Worm (Caenorhabditis elegans): ENCODE results near the gene T14G8.2.

T14G8.2 gene

DNA sequence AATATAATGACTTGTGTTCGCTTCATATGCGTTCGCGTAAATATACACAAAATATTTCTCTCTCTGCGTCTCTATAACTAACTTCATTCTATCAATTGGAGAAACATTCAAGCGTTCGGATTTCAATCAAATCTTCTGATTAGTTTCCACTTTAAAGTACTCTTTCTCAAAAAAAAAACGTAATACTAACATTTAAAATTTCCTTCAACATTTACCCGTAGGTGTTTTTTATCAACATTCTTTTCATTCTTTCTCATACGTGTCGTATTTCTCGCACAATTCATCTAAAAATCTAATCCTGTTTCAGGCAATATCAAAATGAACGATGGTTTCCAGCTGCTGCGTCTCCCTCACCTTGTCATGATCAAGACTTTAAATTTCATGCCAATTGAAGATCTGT, at the start of gene T14G8.2:
Gene T14G8.2 (plus strand): TSS at position 301 of the 400 bp plus-strand sequence.
- TF ChIP-seq ceh-19 (GFP tag; optimal IDR thresholded peaks at IDR 0.05) (no peak), ceh-2 (tag; optimal IDR thresholded peaks at IDR 0.05) (no peak), gmeb-2 (tag; optimal IDR thresholded peaks at IDR 0.05) (no peak), pag-3 (tag; optimal IDR thresholded peaks at IDR 0.05; ENCODE audit: borderline replicate concordance) (no peak), ama-1 (optimal IDR thresholded peaks at IDR 0.05) (no peak), hlh-15 (tag; optimal IDR thresholded peaks at IDR 0.05) (no peak), hlh-6 (tag; optimal IDR thresholded peaks at IDR 0.05) (no peak), ceh-48 (tag; optimal IDR thresholded peaks at IDR 0.05) (no peak), pax-1 (tag; optimal IDR thresholded peaks at IDR 0.05) (no peak), sdc-2 (tag; optimal IDR thresholded peaks at IDR 0.05) (no peak), fax-1 (tag; optimal IDR thresholded peaks at IDR 0.05) (no peak), tbx-7 (tag; optimal IDR thresholded peaks at IDR 0.05) (no peak), nhr-11 (tag; optimal IDR thresholded peaks at IDR 0.05) (no peak), lim-6 (tag; optimal IDR thresholded peaks at IDR 0.05) (no peak), unc-55 (GFP tag; optimal IDR thresholded peaks at IDR 0.05) (no peak), C38D4.7 (GFP tag; optimal IDR thresholded peaks at IDR 0.05) (no peak)

DNA sequence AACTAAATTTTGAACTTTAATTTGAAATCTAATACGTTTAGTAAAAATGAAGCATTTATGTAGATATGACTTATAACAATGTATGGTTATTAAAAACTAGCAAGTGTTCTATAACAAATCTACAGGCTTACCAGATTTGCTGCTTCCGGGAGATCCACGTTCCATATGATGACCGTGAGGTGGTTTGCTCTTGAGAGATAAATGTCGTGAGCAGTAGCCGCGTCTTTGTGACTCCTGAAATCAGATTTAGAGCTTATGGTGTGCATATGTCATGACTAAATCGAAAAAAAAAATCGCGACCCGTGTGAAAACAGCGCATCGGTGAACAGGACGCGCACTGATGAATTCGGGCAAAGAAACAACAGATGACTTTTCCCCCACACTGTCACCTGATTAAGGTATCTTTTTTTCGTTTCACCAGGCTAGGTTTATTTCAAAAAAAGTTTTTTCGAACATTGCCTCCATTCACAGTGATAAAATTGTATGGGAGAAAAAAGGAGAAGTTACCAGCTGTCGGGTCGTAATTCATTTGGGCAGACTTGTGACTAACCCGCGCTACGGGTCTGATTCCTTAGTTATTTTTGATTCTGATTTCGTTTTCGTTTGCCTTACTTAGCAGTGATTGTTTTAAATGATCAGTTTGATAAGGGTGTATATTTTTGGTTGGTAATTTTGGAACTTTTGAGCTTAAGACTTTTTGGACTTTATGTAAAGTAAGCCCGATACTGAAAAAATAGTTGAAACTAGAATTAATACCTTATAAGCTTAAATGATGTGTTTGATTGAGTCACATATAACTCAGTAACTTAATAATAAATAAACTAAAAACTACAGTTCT, 49.5 kb upstream of the T14G8.2 start, which contains the start of gene nhr-27:
Gene nhr-27 (minus strand): TSS at position 234 of the 838 bp plus-strand sequence.
- no peak for TF ChIP-seq pqm-1 (tag; optimal IDR thresholded peaks at IDR 0.05)
- no peak for TF ChIP-seq fax-1 (tag; optimal IDR thresholded peaks at IDR 0.05)
- TF ChIP-seq zip-5 (tag; optimal IDR thresholded peaks at IDR 0.05), result no peak
- TF ChIP-seq nhr-232 (tag; optimal IDR thresholded peaks at IDR 0.05), result no peak
- no peak for TF ChIP-seq ceh-45 (GFP tag; IDR thresholded peaks at IDR 0.05)
- TF ChIP-seq tbx-2 (tag; optimal IDR thresholded peaks at IDR 0.05), result no peak
- no peak for TF ChIP-seq ceh-31 (tag; optimal IDR thresholded peaks at IDR 0.05)
- TF ChIP-seq ceh-14 (tag; optimal IDR thresholded peaks at IDR 0.05), result no peak
- no peak for TF ChIP-seq hlh-13 (GFP tag; optimal IDR thresholded peaks at IDR 0.05)
- TF ChIP-seq pha-4 (tag; optimal IDR thresholded peaks at IDR 0.05), result no peak

DNA sequence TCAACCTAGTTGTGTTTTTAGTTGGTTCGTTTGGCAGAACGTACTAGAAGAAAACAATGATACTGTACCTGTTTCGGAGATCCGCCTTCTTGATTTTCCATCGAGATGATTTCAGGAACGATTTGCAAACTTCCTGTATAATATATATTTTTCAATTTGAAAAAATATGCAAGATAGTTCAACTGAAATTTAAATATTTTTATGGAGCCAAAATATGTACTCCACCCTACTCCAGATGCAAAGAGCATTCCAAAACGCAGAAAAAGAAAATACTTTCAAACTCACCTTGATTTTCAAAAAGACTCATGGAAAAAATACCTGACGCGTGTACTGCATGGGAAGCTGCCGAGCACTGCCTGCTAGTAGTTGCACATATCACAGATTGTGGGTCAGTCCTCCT, 44.3 kb upstream of the T14G8.2 start, which contains the start of gene gei-3:
Gene gei-3 (minus strand): TSS at position 101 of the 400 bp plus-strand sequence.
- TF ChIP-seq nfya-1 (tag; optimal IDR thresholded peaks at IDR 0.05) (no peak), sox-2 (GFP tag; IDR thresholded peaks at IDR 0.05) (no peak), ceh-45 (GFP tag; IDR thresholded peaks at IDR 0.05) (no peak), K02D7.2 (tag; optimal IDR thresholded peaks at IDR 0.05) (no peak), pag-3 (tag; optimal IDR thresholded peaks at IDR 0.05; ENCODE audit: borderline replicate concordance) (no peak), ahr-1 (tag; optimal IDR thresholded peaks at IDR 0.05) (no peak), pax-1 (tag; optimal IDR thresholded peaks at IDR 0.05) (no peak), rnt-1 (tag; optimal IDR thresholded peaks at IDR 0.05) (no peak), hlh-30 (tag; optimal IDR thresholded peaks at IDR 0.05; ENCODE audit: insufficient read depth) (no peak), unc-86 (tag; optimal IDR thresholded peaks at IDR 0.05) (no peak), fax-1 (tag; optimal IDR thresholded peaks at IDR 0.05) (no peak)

DNA sequence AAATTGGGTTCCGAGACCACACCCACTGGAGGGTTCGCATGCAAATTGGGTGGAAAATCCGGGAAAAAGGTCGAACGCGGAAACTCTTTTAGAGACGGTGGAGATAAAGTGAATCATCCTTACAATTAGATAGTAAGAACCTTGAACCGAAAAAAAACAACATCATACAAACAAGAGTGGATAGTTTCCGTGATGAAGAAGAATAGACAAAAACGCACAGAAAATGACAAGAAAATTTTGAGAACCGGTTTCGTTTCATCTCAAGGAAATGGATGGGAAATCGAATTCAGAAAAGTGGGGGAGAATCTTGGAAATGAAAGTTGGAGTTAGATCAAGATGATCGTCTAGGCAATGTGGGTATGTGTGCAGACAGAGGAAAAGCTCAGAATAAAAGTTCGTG, 42.4 kb upstream of the T14G8.2 start:
- TF ChIP-seq pat-9 (tag; optimal IDR thresholded peaks at IDR 0.05), result no peak

DNA sequence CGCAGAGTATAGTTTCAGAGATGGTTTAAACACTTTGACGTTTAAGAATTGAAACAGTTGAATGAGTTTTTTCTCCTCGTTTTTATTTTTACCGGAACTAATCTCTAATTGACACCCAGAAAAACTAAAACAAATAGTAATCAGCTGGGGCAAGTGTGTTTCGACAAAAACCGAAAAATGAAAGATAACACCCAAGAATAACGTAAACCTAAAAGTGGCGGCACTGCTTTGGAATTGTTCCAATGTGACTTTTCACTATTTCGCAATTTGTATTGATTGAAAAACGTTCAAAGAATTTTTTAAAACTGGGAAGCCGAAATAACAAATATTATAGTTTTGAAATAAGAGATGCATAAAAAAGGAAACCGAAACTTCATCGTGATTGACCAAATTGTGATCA, 39.0 kb upstream of the T14G8.2 start:
- TF ChIP-seq ztf-16 (tag; optimal IDR thresholded peaks at IDR 0.05) (no peak), ets-4 (tag; optimal IDR thresholded peaks at IDR 0.05) (no peak), dve-1 (tag; optimal IDR thresholded peaks at IDR 0.05) (no peak), hlh-6 (tag; optimal IDR thresholded peaks at IDR 0.05) (no peak), gmeb-2 (tag; optimal IDR thresholded peaks at IDR 0.05) (no peak), ceh-19 (GFP tag; optimal IDR thresholded peaks at IDR 0.05) (no peak), sox-4 (tag; optimal IDR thresholded peaks at IDR 0.05) (no peak)
